Worm (Caenorhabditis elegans) whole organism, L1 larva: ENCODE results near the gene ZK666.8.

Experiments
- C04F5.9 ChIP-seq: sonication (generic microtip); optimal IDR thresholded peaks from 2 replicates; lab custom pipeline; 2016; ENCODE audit warnings: missing genetic modification characterization, missing compliant biosample characterization
- Y116A8C.19 ChIP-seq: sonication (generic microtip); optimal IDR thresholded peaks from 2 replicates; lab custom pipeline; 2016; ENCODE audit warnings: missing compliant biosample characterization, missing genetic modification characterization, borderline replicate concordance
- aha-1 ChIP-seq: fragments of 150-350 bp; optimal IDR thresholded peaks from 2 replicates; lab custom pipeline; 2014; ENCODE audit warnings: missing biosample characterization, missing genetic modification characterization
- blmp-1 ChIP-seq: fragments of 150-350 bp; optimal IDR thresholded peaks from 2 replicates; lab custom pipeline; 2014; ENCODE audit warnings: missing biosample characterization, missing genetic modification characterization
- ceh-8 ChIP-seq: fragments of 200-800 bp; sonication (Bioruptor generic); optimal IDR thresholded peaks from 2 replicates; lab custom pipeline; 2018; ENCODE audit warnings: mild to moderate bottlenecking, missing genetic modification characterization, moderate library complexity, missing compliant biosample characterization
- ceh-88 ChIP-seq: fragments of 200-800 bp; sonication (Bioruptor generic); IDR thresholded peaks from 2 replicates; pipeline ENCODE4 v1.3.6; 2022; ENCODE audit warnings: missing genetic modification characterization, missing compliant biosample characterization
- ces-1 ChIP-seq: fragments of 150-350 bp; optimal IDR thresholded peaks from 2 replicates; lab custom pipeline; 2014; ENCODE audit warnings: missing biosample characterization, missing genetic modification reagents, missing genetic modification characterization
- dpl-1 ChIP-seq, 3 experiments: fragments of 150-350 bp in 2 of 3; sonication (generic microtip) in 1 of 3; optimal IDR thresholded peaks; 2 replicates each; lab custom pipeline; 2014 to 2017; ENCODE audit warnings: missing biosample characterization in 3 of 3, missing genetic modification characterization in 3 of 3, missing genetic modification reagents in 3 of 3
- ets-5 ChIP-seq: fragments of 200-800 bp; sonication (Bioruptor generic); IDR thresholded peaks from 2 replicates; pipeline ENCODE4 v1.3.6; 2022; ENCODE audit warnings: missing genetic modification characterization, missing compliant biosample characterization
- fos-1 ChIP-seq: fragments of 150-350 bp; optimal IDR thresholded peaks from 2 replicates; lab custom pipeline; 2014; ENCODE audit warnings: missing biosample characterization, missing genetic modification characterization
- grh-1 ChIP-seq: fragments of 200-800 bp; sonication (Bioruptor generic); IDR thresholded peaks from 2 replicates; pipeline ENCODE4 v1.3.6; 2022; ENCODE audit warnings: missing genetic modification reagents, missing genetic modification characterization, missing compliant biosample characterization
- hlh-4 ChIP-seq: sonication (generic microtip); optimal IDR thresholded peaks from 2 replicates; lab custom pipeline; 2016; ENCODE audit warnings: mild to moderate bottlenecking, missing genetic modification characterization, missing compliant biosample characterization
- hpl-2 ChIP-seq: fragments of 150-350 bp; optimal IDR thresholded peaks from 2 replicates; lab custom pipeline; 2014; ENCODE audit warnings: missing biosample characterization, missing genetic modification reagents, missing genetic modification characterization
- irx-1 ChIP-seq: sonication (generic microtip); optimal IDR thresholded peaks from 2 replicates; lab custom pipeline; 2016; ENCODE audit warnings: missing genetic modification characterization, missing compliant biosample characterization
- lin-13 ChIP-seq: fragments of 150-350 bp; optimal IDR thresholded peaks from 2 replicates; lab custom pipeline; 2014; ENCODE audit warnings: missing biosample characterization, missing genetic modification reagents, missing genetic modification characterization
- lin-14 ChIP-seq: fragments of 200-800 bp; sonication (Bioruptor generic); optimal IDR thresholded peaks from 2 replicates; lab custom pipeline; 2018; ENCODE audit warnings: mild to moderate bottlenecking, missing genetic modification characterization, moderate library complexity, missing compliant biosample characterization
- lin-35 ChIP-seq, 2 experiments: fragments of 150-350 bp; optimal IDR thresholded peaks; 2 replicates each; lab custom pipeline; 2014; ENCODE audit warnings: missing biosample characterization in 2 of 2, missing genetic modification characterization in 2 of 2, missing genetic modification reagents in 2 of 2
- lin-39 ChIP-seq: fragments of 150-350 bp; optimal IDR thresholded peaks from 2 replicates; lab custom pipeline; 2014; ENCODE audit warnings: missing biosample characterization, missing genetic modification reagents, missing genetic modification characterization
- mab-9 ChIP-seq: fragments of 200-800 bp; sonication (Bioruptor generic); IDR thresholded peaks from 2 replicates; pipeline ENCODE4 v1.3.6; 2022; ENCODE audit warnings: missing genetic modification reagents, missing genetic modification characterization, missing compliant biosample characterization
- mdl-1 ChIP-seq, 2 experiments: fragments of 150-350 bp; optimal IDR thresholded peaks; 2 replicates each; lab custom pipeline; 2014 to 2017; ENCODE audit warnings: missing biosample characterization in 2 of 2, missing genetic modification characterization in 2 of 2, inconsistent platforms in 1 of 2
- mef-2 ChIP-seq: fragments of 150-350 bp; optimal IDR thresholded peaks from 2 replicates; lab custom pipeline; 2014; ENCODE audit warnings: missing biosample characterization, missing genetic modification characterization
- nhr-20 ChIP-seq: sonication (generic microtip); optimal IDR thresholded peaks from 2 replicates; lab custom pipeline; 2016; ENCODE audit warnings: mild to moderate bottlenecking, missing genetic modification characterization, missing compliant biosample characterization
- nhr-237 ChIP-seq: fragments of 150-350 bp; optimal IDR thresholded peaks from 2 replicates; lab custom pipeline; 2014; ENCODE audit warnings: missing biosample characterization, missing genetic modification characterization
- nhr-47 ChIP-seq: sonication (generic microtip); optimal IDR thresholded peaks from 2 replicates; lab custom pipeline; 2016; ENCODE audit warnings: mild to moderate bottlenecking, missing genetic modification characterization, moderate library complexity, missing compliant biosample characterization
- nhr-84 ChIP-seq: sonication (generic microtip); optimal IDR thresholded peaks from 2 replicates; lab custom pipeline; 2017; ENCODE audit warnings: missing biosample characterization, missing genetic modification characterization
- nhr-85 ChIP-seq: sonication (generic microtip); peaks from one replicate; lab custom pipeline; 2016; ENCODE audit warnings: missing genetic modification characterization, inconsistent platforms, missing compliant biosample characterization
- pag-3 ChIP-seq: sonication (generic microtip); optimal IDR thresholded peaks from 2 replicates; lab custom pipeline; 2017; ENCODE audit warnings: missing genetic modification characterization, mild to moderate bottlenecking, missing compliant biosample characterization, antibody characterized with exemption, borderline replicate concordance; ENCODE audit not compliant: insufficient read depth
- rnt-1 ChIP-seq: sonication (generic microtip); optimal IDR thresholded peaks from 2 replicates; lab custom pipeline; 2016; ENCODE audit warnings: mild to moderate bottlenecking, missing genetic modification characterization, moderate library complexity, missing compliant biosample characterization
- snu-23 ChIP-seq: sonication (generic microtip); optimal IDR thresholded peaks from 2 replicates; lab custom pipeline; 2016; ENCODE audit warnings: missing genetic modification characterization, missing compliant biosample characterization
- sptf-1 ChIP-seq: fragments of 150-350 bp; optimal IDR thresholded peaks from 2 replicates; lab custom pipeline; 2014; ENCODE audit warnings: missing biosample characterization, missing genetic modification characterization
- tlp-1 ChIP-seq: fragments of 150-350 bp; optimal IDR thresholded peaks from 2 replicates; lab custom pipeline; 2014; ENCODE audit warnings: missing biosample characterization, missing genetic modification characterization
- vab-15 ChIP-seq: sonication (generic microtip); optimal IDR thresholded peaks from 2 replicates; lab custom pipeline; 2017; ENCODE audit warnings: missing genotype, mild to moderate bottlenecking, missing genetic modification characterization, missing compliant biosample characterization
- zip-4 ChIP-seq: fragments of 200-800 bp; sonication (Bioruptor generic); optimal IDR thresholded peaks from 2 replicates; lab custom pipeline; 2018; ENCODE audit warnings: mild to moderate bottlenecking, missing genetic modification characterization, moderate library complexity, missing compliant biosample characterization
- ztf-4 ChIP-seq: fragments of 150-350 bp; optimal IDR thresholded peaks from 2 replicates; lab custom pipeline; 2014; ENCODE audit warnings: missing biosample characterization, missing genetic modification characterization

ZK666.8 gene

DNA sequence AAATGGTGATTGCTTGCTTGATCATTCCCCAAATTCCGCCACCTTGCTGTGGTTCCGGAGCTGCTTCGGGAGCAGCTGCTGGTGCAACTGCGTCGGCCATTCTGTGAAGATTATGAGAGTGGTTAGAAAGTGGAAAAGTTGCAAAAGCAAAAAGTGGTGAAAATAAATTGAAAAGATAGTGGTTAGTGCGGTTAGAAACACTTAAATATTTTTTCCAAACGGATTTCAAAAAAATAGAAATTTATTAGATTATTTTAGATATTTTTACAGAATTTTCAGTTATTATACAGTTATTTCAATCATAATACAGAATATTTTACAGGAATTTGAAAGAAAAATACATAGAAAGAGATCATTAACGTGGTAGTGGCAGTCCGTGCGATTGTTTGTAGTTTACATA lies 44.6 kb upstream of the ZK666.8 start, which contains the start of gene R166.2:
R166.2 (minus strand) TSS at position 101 of the 400 bp plus-strand sequence.
- TF ChIP-seq vab-15 (tag; lab: Kevin White, UChicago) (no peak), lin-39 (tag; lab: Kevin White, UChicago) (no peak), grh-1 (no peak), pag-3 (tag; lab: Kevin White, UChicago) (no peak), nhr-84 (tag; lab: Kevin White, UChicago) (no peak), lin-35 (GFP tag; optimal IDR thresholded peaks at IDR 0.05; lab: Kevin White, UChicago) (no peak)

DNA sequence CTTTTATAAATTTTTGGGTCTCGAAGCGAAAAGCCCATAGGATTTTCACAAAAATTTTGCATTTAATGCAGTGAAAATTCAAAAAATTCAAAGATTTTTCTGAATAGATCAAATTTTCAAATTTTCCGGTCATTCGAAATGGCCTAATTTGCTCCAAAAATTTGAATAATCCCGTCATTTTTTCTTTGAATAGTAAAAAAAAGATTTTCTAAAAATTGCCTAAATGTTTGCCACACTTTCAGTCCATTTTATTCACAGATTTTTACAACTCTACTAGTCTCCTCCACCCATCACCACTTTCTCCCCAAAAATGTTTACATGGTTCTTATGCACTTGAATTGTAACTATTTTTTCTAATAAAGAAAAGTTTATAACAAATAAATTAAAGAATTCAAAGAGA lies 41.1 kb upstream of the ZK666.8 start:
- TF ChIP-seq nhr-85 (tag; lab: Kevin White, UChicago) (peak; percentile 34), ceh-8 (GFP tag; lab: Kevin White, UChicago) (no peak)
- TF ChIP-seq, all 84 proteins: peak for 1

DNA sequence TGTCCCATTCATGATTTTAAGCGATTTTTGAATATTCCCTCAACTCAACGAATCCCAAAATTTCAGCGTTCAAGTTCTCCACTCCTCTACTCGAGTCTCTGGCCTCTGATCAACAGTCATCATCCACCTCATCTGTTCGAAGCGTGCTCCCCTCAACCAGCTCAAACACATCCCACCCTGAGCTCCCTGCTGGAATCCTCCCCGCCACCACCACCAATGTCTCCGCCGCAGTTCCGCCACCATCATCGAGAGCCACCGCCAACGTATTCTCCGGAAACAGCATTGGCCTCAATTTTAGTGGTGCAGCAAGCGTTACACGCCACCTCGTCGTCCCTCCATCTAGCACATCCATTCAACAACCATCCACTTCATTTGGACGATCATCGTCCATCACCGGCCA lies 38.7 kb upstream of the ZK666.8 start:
- no peak for TF ChIP-seq nhr-47 (tag; lab: Kevin White, UChicago)
- TF ChIP-seq C04F5.9 = no peak
- TF ChIP-seq ets-5 (GFP tag; lab: Robert Waterston, UW) = no peak
- TF ChIP-seq mdl-1 (tag; optimal IDR thresholded peaks at IDR 0.05; lab: Kevin White, UChicago) = no peak
- no peak for TF ChIP-seq irx-1 (tag; lab: Kevin White, UChicago)
- no peak for TF ChIP-seq mab-9
- no peak for TF ChIP-seq hlh-4 (tag; lab: Kevin White, UChicago)
- no peak for TF ChIP-seq ceh-88
- TF ChIP-seq zip-4 (GFP tag; lab: Kevin White, UChicago) = no peak
- TF ChIP-seq nhr-20 = no peak
- no peak for TF ChIP-seq ceh-8 (GFP tag; lab: Kevin White, UChicago)
- no peak for TF ChIP-seq lin-35 (GFP tag; optimal IDR thresholded peaks at IDR 0.05; lab: Kevin White, UChicago)
- TF ChIP-seq tlp-1 (tag; lab: Kevin White, UChicago) = no peak
- TF ChIP-seq fos-1 (tag; lab: Kevin White, UChicago) = no peak
- TF ChIP-seq Y116A8C.19 = no peak
- TF ChIP-seq hpl-2 (GFP tag; lab: Kevin White, UChicago) = no peak
- TF ChIP-seq dpl-1 (GFP tag; optimal IDR thresholded peaks at IDR 0.05; lab: Kevin White, UChicago) = no peak
- TF ChIP-seq ces-1 = no peak
- TF ChIP-seq nhr-237 (tag; lab: Kevin White, UChicago) = no peak
- TF ChIP-seq, all 84 proteins: peak for 0

DNA sequence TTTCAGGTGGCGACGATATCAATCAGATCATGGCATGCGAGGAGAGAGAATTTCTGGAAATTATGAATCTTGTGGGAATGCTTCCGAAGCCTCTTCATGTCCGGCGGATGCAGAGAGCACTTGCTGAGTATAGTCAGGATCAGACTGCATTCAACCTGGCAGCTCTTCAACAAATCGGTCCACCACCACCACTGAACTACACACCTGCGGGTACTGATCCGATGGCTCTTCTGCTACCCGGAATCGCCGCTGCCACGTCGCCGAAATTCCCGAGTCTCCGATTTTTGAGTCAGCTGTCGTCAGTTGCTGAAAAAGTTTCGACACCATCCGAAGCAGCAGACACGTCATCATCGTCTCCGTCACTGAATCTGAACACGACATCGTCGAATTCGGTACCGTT lies 38.0 kb upstream of the ZK666.8 start:
- TF ChIP-seq aha-1 (no peak), sptf-1 (tag; lab: Kevin White, UChicago) (no peak)

DNA sequence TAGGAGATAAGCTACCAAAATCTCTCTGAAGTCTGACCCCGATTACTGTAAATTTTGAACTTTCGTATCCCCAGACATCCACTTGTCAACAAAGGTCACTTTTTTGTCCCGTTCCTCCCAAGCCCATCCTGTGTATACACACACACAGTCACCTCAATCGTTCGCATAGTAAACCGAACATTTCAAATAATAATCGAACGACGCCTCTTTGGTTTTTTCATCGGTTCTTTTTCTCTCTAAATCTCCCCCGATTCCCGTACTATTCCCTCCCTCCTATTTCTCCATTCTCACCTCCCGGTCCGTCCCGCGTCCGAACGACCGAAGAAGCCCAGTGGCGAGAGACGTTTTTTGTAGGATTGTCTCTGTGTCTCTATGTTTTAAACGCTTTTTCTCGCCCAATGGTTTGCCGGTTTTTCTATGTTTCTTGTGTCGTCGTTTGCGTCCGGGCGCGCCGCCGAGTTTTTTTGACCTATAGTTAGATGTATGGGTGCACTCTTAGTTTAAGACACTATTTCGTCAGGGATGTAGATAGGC lies 36.4 kb upstream of the ZK666.8 start:
- TF ChIP-seq dpl-1 (GFP tag; optimal IDR thresholded peaks at IDR 0.05; lab: Kevin White, UChicago) = no peak
- TF ChIP-seq blmp-1 (tag; lab: Kevin White, UChicago) = peak; percentile 31
- peak; percentile 12 for TF ChIP-seq lin-14

ce11 chrII:10527649-10528134 lies 34.8 kb upstream of the ZK666.8 start, which contains the start of gene mab-10:
mab-10 (plus strand) TSS chrII:10528084.
- TF ChIP-seq rnt-1 (peak; percentile 0), lin-14 (peak; percentile 57), ztf-4 (tag; lab: Kevin White, UChicago) (no peak), snu-23 (GFP tag; lab: Kevin White, UChicago) (no peak), lin-13 (GFP tag; lab: Kevin White, UChicago) (no peak), mef-2 (tag; lab: Kevin White, UChicago) (no peak)
